Worm (Caenorhabditis elegans): ENCODE data around the gene smf-1.

smf-1 gene

DNA sequence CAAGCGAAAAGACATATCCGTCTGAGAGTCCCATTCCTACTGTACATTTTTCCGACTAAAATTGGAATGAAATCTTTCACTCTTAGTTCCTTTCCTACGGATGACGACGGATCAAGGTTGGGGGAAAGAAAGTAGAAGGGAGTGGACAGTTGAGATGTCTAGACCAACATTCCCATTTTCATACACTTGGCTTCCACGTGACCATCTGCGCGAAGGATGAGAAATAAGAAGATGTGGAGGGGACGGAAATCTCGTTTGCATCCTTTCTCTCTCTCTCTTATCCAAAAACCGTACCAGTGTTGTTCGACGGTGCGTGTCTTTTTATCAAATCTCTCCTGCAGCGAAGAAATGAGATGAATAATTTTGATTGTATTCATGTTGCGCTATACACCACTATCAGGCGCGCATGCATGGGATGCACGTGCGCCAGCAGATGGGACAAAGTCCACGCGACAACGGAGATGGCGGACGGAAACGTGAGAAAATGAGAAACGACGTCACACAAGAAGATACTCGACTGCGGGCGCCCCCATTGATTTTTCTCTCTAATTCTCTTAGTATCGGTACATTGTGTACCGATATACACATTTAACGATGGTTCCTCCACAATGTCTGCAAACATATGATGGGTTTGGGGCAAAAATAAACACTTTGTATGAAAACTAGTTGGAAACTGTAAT lies 14.6 kb upstream of the smf-1 start (continued):
- TF ChIP-seq ceh-100 (GFP tag; IDR thresholded peaks at IDR 0.05) (no peak), F37B4.10 (GFP tag; IDR thresholded peaks at IDR 0.05) (no peak), rcor-1 (GFP tag; IDR thresholded peaks at IDR 0.05) (0 out of 2 replicates have a peak, but pooled peaks have one; percentile 21), tbx-9 (tag; optimal IDR thresholded peaks at IDR 0.05; ENCODE audit: borderline replicate concordance) (no peak), ekl-4 (GFP tag; IDR thresholded peaks at IDR 0.05) (peak; percentile 69), ztf-28 (GFP tag; IDR thresholded peaks at IDR 0.05) (no peak), F52B5.7 (tag; optimal IDR thresholded peaks at IDR 0.05) (no peak), C17E4.6 (GFP tag; IDR thresholded peaks at IDR 0.05) (0 out of 2 replicates have a peak, but pooled peaks have one; percentile 23), rec-8 (tag; optimal IDR thresholded peaks at IDR 0.05) (no peak), pha-4 (tag; optimal IDR thresholded peaks at IDR 0.05) (no peak), Y67H2A.10 (GFP tag; conservative IDR thresholded peaks at IDR 0.05) (no peak), atf-7 (tag; optimal IDR thresholded peaks at IDR 0.05) (peak; percentile 96), lsl-1 (GFP tag; optimal IDR thresholded peaks at IDR 0.05) (no peak), T26A5.8 (tag; optimal IDR thresholded peaks at IDR 0.05) (no peak), Y56A3A.18 (GFP tag; IDR thresholded peaks at IDR 0.05) (no peak), F39B2.1 (GFP tag; IDR thresholded peaks at IDR 0.05) (no peak), aptf-3 (GFP tag; IDR thresholded peaks at IDR 0.05) (no peak), akir-1 (GFP tag; optimal IDR thresholded peaks at IDR 0.05) (no peak), snpc-3.4 (tag; optimal IDR thresholded peaks at IDR 0.05) (no peak), snpc-1.1 (tag; optimal IDR thresholded peaks at IDR 0.05; ENCODE audit: insufficient read depth) (no peak), F57A8.1 (GFP tag; optimal IDR thresholded peaks at IDR 0.05) (no peak), mcd-1 (GFP tag; IDR thresholded peaks at IDR 0.05) (peak; percentile 58), mes-4 (tag; optimal IDR thresholded peaks at IDR 0.05) (no peak), lin-40 (tag; optimal IDR thresholded peaks at IDR 0.05) (peak; percentile 92), hmg-1.2 (GFP tag; IDR thresholded peaks at IDR 0.05) (peak; percentile 57), egrh-3 (GFP tag; IDR thresholded peaks at IDR 0.05) (no peak), ztf-26 (tag; optimal IDR thresholded peaks at IDR 0.05) (peak; percentile 88), nfya-1 (tag; optimal IDR thresholded peaks at IDR 0.05; ENCODE audit: borderline replicate concordance, insufficient read depth) (no peak), unc-62 (GFP tag; optimal IDR thresholded peaks at IDR 0.05) (peak; percentile 57), B0019.2 (GFP tag; conservative IDR thresholded peaks at IDR 0.05) (no peak), dpl-1 (GFP tag; optimal IDR thresholded peaks at IDR 0.05) (no peak), snpc-4 (GFP tag; optimal IDR thresholded peaks at IDR 0.05) (no peak), snpc-4 (tag; optimal IDR thresholded peaks at IDR 0.05) (peak in 3 of 4 experiments; percentile 37 to 47 (median 38)), ets-4 (GFP tag; optimal IDR thresholded peaks at IDR 0.05) (no peak), cebp-2 (GFP tag; IDR thresholded peaks at IDR 0.05) (no peak), nhr-179 (tag; optimal IDR thresholded peaks at IDR 0.05) (no peak), ztf-18 (tag; optimal IDR thresholded peaks at IDR 0.05) (no peak), sdz-38 (tag; optimal IDR thresholded peaks at IDR 0.05) (no peak), dox-1 (GFP tag; IDR thresholded peaks at IDR 0.05) (peak; percentile 81)
